Fruit fly (Drosophila melanogaster) whole organism, wandering third instar larva: ENCODE data around the gene CG14422.

Experiments used
- Abd-B ChIP-seq: fragments of >200 bp; optimal IDR thresholded peaks from 2 replicates; lab custom pipeline; 2017; ENCODE audit warnings: missing biosample characterization, missing genetic modification characterization
- Dfd ChIP-seq: fragments of >200 bp; optimal IDR thresholded peaks from 2 replicates; lab custom pipeline; 2017; ENCODE audit warnings: missing biosample characterization, missing genetic modification characterization
- Dif ChIP-seq: fragments of 200-275, 200-300 bp; sonication (Bioruptor generic); optimal IDR thresholded peaks from 2 replicates; lab custom pipeline; 2018; ENCODE audit warnings: missing biosample characterization, missing genetic modification characterization; ENCODE audit not compliant: partially characterized antibody
- HLH106 ChIP-seq: fragments of 200-800 bp; optimal IDR thresholded peaks from 3 replicates; lab custom pipeline; 2019; ENCODE audit warnings: missing biosample characterization, mild to moderate bottlenecking, missing genetic modification characterization, moderate library complexity
- Hnf4 ChIP-seq: fragments of 200-800 bp; sonication (Bioruptor generic); optimal IDR thresholded peaks from 2 replicates; lab custom pipeline; 2016; ENCODE audit warnings: missing biosample characterization, mild to moderate bottlenecking, missing genetic modification characterization
- Hr78 ChIP-seq: fragments of >200 bp; optimal IDR thresholded peaks from 2 replicates; lab custom pipeline; 2017; ENCODE audit warnings: missing biosample characterization, missing genetic modification characterization
- Hr83 ChIP-seq: fragments of 200-300 bp; sonication (Bioruptor generic); optimal IDR thresholded peaks from 2 replicates; lab custom pipeline; 2016; ENCODE audit warnings: missing biosample characterization, mild to moderate bottlenecking, missing genetic modification characterization, moderate library complexity; ENCODE audit not compliant: poor library complexity, severe bottlenecking
- Jra ChIP-seq: sonication (Bioruptor generic); optimal IDR thresholded peaks from 2 replicates; lab custom pipeline; 2016; ENCODE audit warnings: missing biosample characterization, missing genetic modification characterization
- Myc ChIP-seq: fragments of >200 bp; optimal IDR thresholded peaks from 2 replicates; lab custom pipeline; 2017
- N ChIP-seq: fragments of >200 bp; optimal IDR thresholded peaks from 2 replicates; lab custom pipeline; 2018; ENCODE audit warnings: missing biosample characterization, missing external identifiers, missing genetic modification characterization
- OdsH ChIP-seq: fragments of 200-800 bp; sonication (Bioruptor generic); optimal IDR thresholded peaks from 2 replicates; lab custom pipeline; 2016; ENCODE audit warnings: missing biosample characterization, mild to moderate bottlenecking, missing genetic modification characterization
- Rel ChIP-seq, 2 experiments: fragments of 200-800 bp; sonication (Bioruptor generic) in 1 of 2; optimal IDR thresholded peaks; 2 replicates in 1 of 2; 3 replicates in 1 of 2; lab custom pipeline; 2016 to 2019; ENCODE audit warnings: mild to moderate bottlenecking in 2 of 2, missing biosample characterization in 2 of 2, missing genetic modification characterization in 2 of 2, moderate library complexity in 1 of 2
- Sp1 ChIP-seq: fragments of 200-800 bp; sonication (Bioruptor generic); optimal IDR thresholded peaks from 3 replicates; lab custom pipeline; 2019; ENCODE audit warnings: missing biosample characterization, mild to moderate bottlenecking, missing genetic modification characterization, moderate library complexity
- Vsx2 ChIP-seq: fragments of 200-300, 225-300 bp; sonication (Bioruptor generic); optimal IDR thresholded peaks from 2 replicates; lab custom pipeline; 2018; ENCODE audit warnings: missing biosample characterization, missing genetic modification characterization; ENCODE audit not compliant: partially characterized antibody
- br ChIP-seq: fragments of 200-800 bp; sonication (Bioruptor generic); optimal IDR thresholded peaks from 2 replicates; lab custom pipeline; 2016; ENCODE audit warnings: missing biosample characterization, missing genetic modification characterization
- dl ChIP-seq, 2 experiments: fragments of 175-275, 200-275 bp in 1 of 2; fragments of 200-275 bp in 1 of 2; sonication (Bioruptor generic); optimal IDR thresholded peaks; lab custom pipeline; 2018; ENCODE audit warnings: mild to moderate bottlenecking in 2 of 2, missing biosample characterization in 2 of 2, missing genetic modification characterization in 2 of 2, moderate library complexity in 2 of 2; ENCODE audit not compliant: partially characterized antibody in 2 of 2, insufficient read depth in 1 of 2
- dmrt93B ChIP-seq: fragments of 200-800 bp; sonication (Bioruptor generic); optimal IDR thresholded peaks from 2 replicates; lab custom pipeline; 2018; ENCODE audit warnings: missing biosample characterization, mild to moderate bottlenecking, missing genetic modification characterization
- dsf ChIP-seq: sonication (Bioruptor generic); optimal IDR thresholded peaks from 2 replicates; lab custom pipeline; 2016; ENCODE audit warnings: missing biosample characterization, missing genetic modification characterization, borderline replicate concordance
- ey ChIP-seq: fragments of 200-800 bp; sonication (Bioruptor generic); optimal IDR thresholded peaks from 2 replicates; lab custom pipeline; 2016; ENCODE audit warnings: missing biosample characterization, missing genetic modification characterization
- fru ChIP-seq: fragments of 200-800 bp; sonication (Bioruptor generic); optimal IDR thresholded peaks from 3 replicates; lab custom pipeline; 2016; ENCODE audit warnings: missing biosample characterization, mild to moderate bottlenecking, missing genetic modification characterization
- h ChIP-seq: fragments of 200-800 bp; sonication (Bioruptor generic); optimal IDR thresholded peaks from 3 replicates; lab custom pipeline; 2016; ENCODE audit warnings: missing biosample characterization, mild to moderate bottlenecking, missing genetic modification characterization
- jim ChIP-seq: fragments of 175-275, 200-325 bp; sonication (Bioruptor generic); optimal IDR thresholded peaks from 2 replicates; lab custom pipeline; 2016; ENCODE audit warnings: missing biosample characterization, mild to moderate bottlenecking, missing genetic modification characterization
- pan ChIP-seq: fragments of >200 bp; optimal IDR thresholded peaks from 2 replicates; lab custom pipeline; 2017
- psq ChIP-seq: fragments of 200-800 bp; sonication (Bioruptor generic); optimal IDR thresholded peaks from 3 replicates; lab custom pipeline; 2017; ENCODE audit warnings: missing biosample characterization, mild to moderate bottlenecking, missing genetic modification characterization, moderate library complexity
- rgr ChIP-seq: fragments of 200-800 bp; sonication (Bioruptor generic); optimal IDR thresholded peaks from 3 replicates; lab custom pipeline; 2016; ENCODE audit warnings: missing biosample characterization, mild to moderate bottlenecking, missing genetic modification characterization
- tai ChIP-seq: sonication (Bioruptor generic); optimal IDR thresholded peaks from 2 replicates; lab custom pipeline; 2016; ENCODE audit warnings: missing biosample characterization, missing genetic modification characterization
- usp ChIP-seq: fragments of >200 bp; optimal IDR thresholded peaks from 2 replicates; lab custom pipeline; 2017; ENCODE audit warnings: missing biosample characterization, missing genetic modification characterization
- woc ChIP-seq: sonication (Bioruptor generic); optimal IDR thresholded peaks from 2 replicates; lab custom pipeline; 2016; ENCODE audit warnings: missing biosample characterization, mild to moderate bottlenecking, missing genetic modification characterization

The CG14422 gene

dm6 chrX:2943086-2943485 lies at the start of gene CG14422:
CG14422 (plus strand) TSS chrX:2943386.
- TF ChIP-seq HLH106 (tag; lab: Kevin White, UChicago) = no peak
- no peak for TF ChIP-seq Sp1

dm6 chrX:2907105-2907694 lies 36.0 kb upstream of the CG14422 start:
- TF ChIP-seq h = peak; percentile 45
- TF ChIP-seq Jra = no peak
- peak; percentile 53 for TF ChIP-seq HLH106 (tag; lab: Kevin White, UChicago)
- peak; percentile 14 for TF ChIP-seq rgr (GFP tag; lab: Kevin White, UChicago)
- TF ChIP-seq Dif (GFP tag; lab: Kevin White, UChicago) = no peak
- TF ChIP-seq usp = no peak
- TF ChIP-seq jim (GFP tag; lab: Kevin White, UChicago) = no peak
- no peak for TF ChIP-seq Vsx2 (GFP tag; lab: Kevin White, UChicago)
- TF ChIP-seq ey (GFP tag; lab: Kevin White, UChicago) = peak; percentile 37
- peak; percentile 39 for TF ChIP-seq dmrt93B (GFP tag; lab: Kevin White, UChicago)
- TF ChIP-seq Sp1 = peak; percentile 3
- peak; percentile 28 for TF ChIP-seq br
- TF ChIP-seq Hnf4 (GFP tag; lab: Kevin White, UChicago) = no peak
- no peak for TF ChIP-seq dl (GFP tag; optimal IDR thresholded peaks at IDR 0.05; lab: Kevin White, UChicago; ENCODE audit: insufficient read depth in 1 of 2, partially characterized antibody in 2 of 2)
- TF ChIP-seq Hr83 (GFP tag; lab: Kevin White, UChicago) = no peak
- peak; percentile 0 for TF ChIP-seq OdsH (GFP tag; lab: Kevin White, UChicago)
- peak; percentile 92 for TF ChIP-seq Dfd (GFP tag; lab: Kevin White, UChicago)

dm6 chrX:2912581-2912980 lies 30.6 kb upstream of the CG14422 start:
- TF ChIP-seq Dfd (GFP tag; lab: Kevin White, UChicago) (peak; percentile 50), Myc (lab: Kevin White, UChicago) (no peak)

- TF ChIP-seq pan (lab: Kevin White, UChicago) (no peak), fru (GFP tag; lab: Kevin White, UChicago) (no peak), tai (GFP tag; lab: Kevin White, UChicago) (no peak), dl (GFP tag; optimal IDR thresholded peaks at IDR 0.05; lab: Kevin White, UChicago; ENCODE audit: insufficient read depth in 1 of 2, partially characterized antibody in 2 of 2) (no peak), Rel (GFP tag; optimal IDR thresholded peaks at IDR 0.05; lab: Kevin White, UChicago) (no peak), Rel (tag; optimal IDR thresholded peaks at IDR 0.05; lab: Kevin White, UChicago) (no peak), N (GFP tag; lab: Kevin White, UChicago) (no peak), Myc (lab: Kevin White, UChicago) (no peak), psq (GFP tag; lab: Kevin White, UChicago) (no peak), Dif (GFP tag; lab: Kevin White, UChicago) (no peak)
Measured at dm6 chrX:2914091-2914490, 29.1 kb upstream of the CG14422 start.

- no peak for TF ChIP-seq Myc (lab: Kevin White, UChicago)
- no peak for TF ChIP-seq dmrt93B (GFP tag; lab: Kevin White, UChicago)
- no peak for TF ChIP-seq Dfd (GFP tag; lab: Kevin White, UChicago)
- TF ChIP-seq psq (GFP tag; lab: Kevin White, UChicago) = no peak
- TF ChIP-seq dsf (GFP tag; lab: Kevin White, UChicago) = no peak
- no peak for TF ChIP-seq fru (GFP tag; lab: Kevin White, UChicago)
- TF ChIP-seq woc (GFP tag; lab: Kevin White, UChicago) = no peak
- no peak for TF ChIP-seq usp
- no peak for TF ChIP-seq Abd-B (GFP tag; lab: Kevin White, UChicago)
Measured at dm6 chrX:2915108-2915507, 28.1 kb upstream of the CG14422 start.

dm6 chrX:2918551-2918950 lies 24.6 kb upstream of the CG14422 start:
- TF ChIP-seq jim (GFP tag; lab: Kevin White, UChicago) (peak; percentile 77), Rel (GFP tag; optimal IDR thresholded peaks at IDR 0.05; lab: Kevin White, UChicago) (no peak), Rel (tag; optimal IDR thresholded peaks at IDR 0.05; lab: Kevin White, UChicago) (peak; percentile 38), Hr78 (GFP tag; lab: Kevin White, UChicago) (no peak)
